Fruit fly (Drosophila melanogaster) whole organism, embryonic: ENCODE measurements around the gene Traf4.

ENCODE experiments used
- CG10274 ChIP-seq: fragments of 200-800 bp; sonication (Bioruptor generic); optimal IDR thresholded peaks from 3 replicates; lab custom pipeline; 2017; ENCODE audit warnings: missing biosample characterization, mild to moderate bottlenecking, missing genetic modification characterization
- CG10462 ChIP-seq: fragments of 200-800 bp; sonication (Bioruptor generic); optimal IDR thresholded peaks from 2 replicates; lab custom pipeline; 2016; ENCODE audit warnings: missing biosample characterization, missing genetic modification characterization
- CG11456 ChIP-seq: fragments of 200-800 bp; sonication (Bioruptor generic); IDR thresholded peaks from 3 replicates; pipeline ENCODE4 v1.3.6; 2022; ENCODE audit warnings: missing biosample characterization, missing genetic modification characterization
- CG14441 ChIP-seq: fragments of 200-800 bp; sonication (Bioruptor generic); IDR thresholded peaks from 2 replicates; pipeline ENCODE4 v1.3.6; 2022; ENCODE audit warnings: missing biosample characterization, missing genetic modification characterization
- CG1603 ChIP-seq: fragments of 200-800 bp; sonication (Bioruptor generic); optimal IDR thresholded peaks from 2 replicates; lab custom pipeline; 2019; ENCODE audit warnings: missing biosample characterization, mild to moderate bottlenecking, missing genetic modification characterization, moderate library complexity
- CG17361 ChIP-seq: fragments of 200-800 bp; sonication (Bioruptor generic); IDR thresholded peaks from 3 replicates; pipeline ENCODE4 v1.3.6; 2022; ENCODE audit warnings: missing biosample characterization, missing genetic modification characterization
- CG18476 ChIP-seq: fragments of 200-800 bp; sonication (Bioruptor generic); optimal IDR thresholded peaks from 2 replicates; lab custom pipeline; 2016; ENCODE audit warnings: missing biosample characterization, mild to moderate bottlenecking, missing genetic modification characterization
- CG2889 ChIP-seq: fragments of 200-800 bp; sonication (Bioruptor generic); IDR thresholded peaks from 3 replicates; pipeline ENCODE4 v1.3.6; 2022; ENCODE audit warnings: missing biosample characterization, missing genetic modification characterization
- CG31365 ChIP-seq: fragments of 200-800 bp; sonication (Bioruptor generic); optimal IDR thresholded peaks from 2 replicates; lab custom pipeline; 2018; ENCODE audit warnings: missing biosample characterization, mild to moderate bottlenecking, missing genetic modification characterization
- CG32772 ChIP-seq: fragments of 200-800 bp; sonication (Bioruptor generic); IDR thresholded peaks from 2 replicates; pipeline ENCODE4 v1.3.6; 2022; ENCODE audit warnings: missing biosample characterization, missing genetic modification characterization
- CG3407 ChIP-seq: fragments of 200-800 bp; sonication (Bioruptor generic); optimal IDR thresholded peaks from 2 replicates; lab custom pipeline; 2018; ENCODE audit warnings: missing biosample characterization, mild to moderate bottlenecking, missing genetic modification characterization
- CG4282 ChIP-seq: fragments of 200-800 bp; sonication (Bioruptor generic); optimal IDR thresholded peaks from 2 replicates; lab custom pipeline; 2016; ENCODE audit warnings: missing biosample characterization, missing genetic modification characterization
- CG4424 ChIP-seq: fragments of 200-800 bp; sonication (Bioruptor generic); optimal IDR thresholded peaks from 3 replicates; lab custom pipeline; 2016; ENCODE audit warnings: missing biosample characterization, missing genetic modification characterization
- CG7987 ChIP-seq: fragments of 200-800 bp; sonication (Bioruptor generic); optimal IDR thresholded peaks from 2 replicates; lab custom pipeline; 2018; ENCODE audit warnings: missing biosample characterization, mild to moderate bottlenecking, missing genetic modification characterization, moderate library complexity
- CG8290 ChIP-seq, 3 experiments: fragments of 200-800 bp; sonication (Bioruptor generic); optimal IDR thresholded peaks; 2 replicates each; lab custom pipeline; 2016 to 2019; ENCODE audit warnings: missing biosample characterization in 3 of 3, missing genetic modification characterization in 3 of 3, mild to moderate bottlenecking in 2 of 3, moderate library complexity in 1 of 3
- CG8944 ChIP-seq: fragments of 200-800 bp; sonication (Bioruptor generic); optimal IDR thresholded peaks from 3 replicates; lab custom pipeline; 2016; ENCODE audit warnings: missing biosample characterization, missing genetic modification characterization
- CG9817 ChIP-seq: fragments of 200-800 bp; sonication (Bioruptor generic); optimal IDR thresholded peaks from 2 replicates; lab custom pipeline; 2018; ENCODE audit warnings: missing biosample characterization, mild to moderate bottlenecking, missing genetic modification characterization, moderate library complexity
- CHES-1-like ChIP-seq: fragments of 200-800 bp; sonication (Bioruptor generic); optimal IDR thresholded peaks from 2 replicates; lab custom pipeline; 2016; ENCODE audit warnings: missing biosample characterization, missing genetic modification characterization
- Camta ChIP-seq: fragments of 200-800 bp; sonication (Bioruptor generic); optimal IDR thresholded peaks from 2 replicates; lab custom pipeline; 2016; ENCODE audit warnings: missing biosample characterization, missing genetic modification characterization
- Hr78 ChIP-seq, 2 experiments: fragments of 200-800 bp in 1 of 2; fragments of >200 bp in 1 of 2; sonication (Bioruptor generic) in 1 of 2; optimal IDR thresholded peaks; 2 replicates each; lab custom pipeline; 2017 to 2019; ENCODE audit warnings: missing biosample characterization in 2 of 2, missing genetic modification characterization in 2 of 2, mild to moderate bottlenecking in 1 of 2, moderate library complexity in 1 of 2
- NC2α ChIP-seq: fragments of 200-800 bp; sonication (Bioruptor generic); optimal IDR thresholded peaks from 2 replicates; lab custom pipeline; 2016; ENCODE audit warnings: missing biosample characterization, missing genetic modification characterization
- NC2β ChIP-seq: fragments of 200-800 bp; sonication (Bioruptor generic); optimal IDR thresholded peaks from 2 replicates; lab custom pipeline; 2016; ENCODE audit warnings: missing biosample characterization, missing genetic modification characterization
- Sin3A ChIP-seq: fragments of >200 bp; optimal IDR thresholded peaks from 2 replicates; lab custom pipeline; 2018
- Stat92E ChIP-seq, 3 experiments: fragments of >200 bp in 2 of 3; fragments of 200-800 bp in 1 of 3; sonication (Bioruptor generic) in 1 of 3; optimal IDR thresholded peaks; 2 replicates each; lab custom pipeline; 2017 to 2019; ENCODE audit warnings: missing biosample characterization in 3 of 3, missing genetic modification characterization in 3 of 3, mild to moderate bottlenecking in 1 of 3, moderate library complexity in 1 of 3
- TFAM ChIP-seq: fragments of 200-800 bp; sonication (Bioruptor generic); optimal IDR thresholded peaks from 2 replicates; lab custom pipeline; 2017; ENCODE audit warnings: missing biosample characterization, missing genetic modification characterization, inconsistent platforms
- abd-A ChIP-seq: fragments of 200-800 bp; sonication (Bioruptor generic); optimal IDR thresholded peaks from 3 replicates; lab custom pipeline; 2019; ENCODE audit warnings: missing biosample characterization, mild to moderate bottlenecking, missing genetic modification characterization, moderate library complexity
- amos ChIP-seq: fragments of 200-800 bp; sonication (Bioruptor generic); IDR thresholded peaks from 2 replicates; pipeline ENCODE4 v1.3.6; 2022; ENCODE audit warnings: missing biosample characterization, missing genetic modification characterization; ENCODE audit not compliant: partially characterized antibody
- cad ChIP-seq: fragments of >200 bp; optimal IDR thresholded peaks from 2 replicates; lab custom pipeline; 2017; ENCODE audit warnings: missing biosample characterization, missing genetic modification characterization
- chif ChIP-seq, 2 experiments: fragments of 200-800 bp; sonication (Bioruptor generic); optimal IDR thresholded peaks; 3 replicates each; lab custom pipeline; 2016; ENCODE audit warnings: missing biosample characterization in 2 of 2, missing genetic modification characterization in 2 of 2
- chinmo ChIP-seq: fragments of 200-800 bp; sonication (Bioruptor generic); IDR thresholded peaks from 4 replicates; pipeline ENCODE4 v1.3.6; 2022; ENCODE audit warnings: missing biosample characterization, missing genetic modification characterization; ENCODE audit not compliant: partially characterized antibody
- dan ChIP-seq: fragments of 200-800 bp; sonication (Bioruptor generic); IDR thresholded peaks from 2 replicates; pipeline ENCODE4 v1.3.6; 2022; ENCODE audit warnings: missing biosample characterization, missing genetic modification characterization
- exex ChIP-seq: fragments of 200-800 bp; sonication (Bioruptor generic); optimal IDR thresholded peaks from 4 replicates; lab custom pipeline; 2018; ENCODE audit warnings: missing biosample characterization, mild to moderate bottlenecking, missing genetic modification characterization, moderate library complexity
- fd102C ChIP-seq: fragments of 200-800 bp; sonication (Bioruptor generic); optimal IDR thresholded peaks from 2 replicates; lab custom pipeline; 2018; ENCODE audit warnings: missing biosample characterization, mild to moderate bottlenecking, missing genetic modification characterization, moderate library complexity
- grau ChIP-seq: fragments of 200-800 bp; optimal IDR thresholded peaks from 3 replicates; lab custom pipeline; 2019; ENCODE audit warnings: missing biosample characterization, mild to moderate bottlenecking, missing genetic modification characterization, moderate library complexity
- gsb-n ChIP-seq: fragments of 200-800 bp; sonication (Bioruptor generic); optimal IDR thresholded peaks from 3 replicates; lab custom pipeline; 2018; ENCODE audit warnings: missing biosample characterization, mild to moderate bottlenecking, missing genetic modification characterization
- her ChIP-seq: fragments of 200-800 bp; sonication (Bioruptor generic); optimal IDR thresholded peaks from 2 replicates; lab custom pipeline; 2016; ENCODE audit warnings: missing biosample characterization, missing genetic modification characterization
- kah ChIP-seq: fragments of 200-800 bp; sonication (Bioruptor generic); optimal IDR thresholded peaks from 2 replicates; lab custom pipeline; 2018; ENCODE audit warnings: missing biosample characterization, mild to moderate bottlenecking, missing genetic modification characterization
- lab ChIP-seq: fragments of 200-800 bp; sonication (Bioruptor generic); optimal IDR thresholded peaks from 3 replicates; lab custom pipeline; 2017; ENCODE audit warnings: missing biosample characterization, missing genetic modification characterization, mild to moderate bottlenecking, moderate library complexity, missing genetic modification reagents
- luna ChIP-seq: fragments of 200-800 bp; sonication (Bioruptor generic); optimal IDR thresholded peaks from 2 replicates; lab custom pipeline; 2016; ENCODE audit warnings: missing biosample characterization, missing genetic modification characterization
- nau ChIP-seq: fragments of 200-800 bp; sonication (Bioruptor generic); optimal IDR thresholded peaks from 3 replicates; lab custom pipeline; 2017; ENCODE audit warnings: missing biosample characterization, mild to moderate bottlenecking, missing genetic modification characterization, missing genetic modification reagents
- peb ChIP-seq: fragments of 200-800 bp; sonication (Bioruptor generic); IDR thresholded peaks from 2 replicates; pipeline ENCODE4 v1.3.6; 2022; ENCODE audit warnings: missing biosample characterization, missing genetic modification characterization
- pum ChIP-seq: fragments of 200-800 bp; sonication (Bioruptor generic); optimal IDR thresholded peaks from 2 replicates; lab custom pipeline; 2016; ENCODE audit warnings: missing biosample characterization, missing genetic modification characterization
- rib ChIP-seq: fragments of 200-800 bp; sonication (Bioruptor generic); IDR thresholded peaks from 2 replicates; pipeline ENCODE4 v1.3.6; 2022; ENCODE audit warnings: missing biosample characterization, missing genetic modification characterization
- ro ChIP-seq: fragments of 200-800 bp; sonication (Bioruptor generic); IDR thresholded peaks from 2 replicates; pipeline ENCODE4 v1.3.6; 2022; ENCODE audit warnings: missing biosample characterization, missing genetic modification characterization
- sc ChIP-seq, 3 experiments: fragments of >200 bp in 2 of 3; fragments of 200-800 bp in 1 of 3; sonication (Bioruptor generic) in 1 of 3; optimal IDR thresholded peaks; 2 replicates in 2 of 3; 3 replicates in 1 of 3; lab custom pipeline; 2017; ENCODE audit warnings: mild to moderate bottlenecking in 1 of 3, missing biosample characterization in 1 of 3, missing genetic modification characterization in 1 of 3, missing genetic modification reagents in 1 of 3
- sd ChIP-seq: fragments of 200-800 bp; sonication (Bioruptor generic); optimal IDR thresholded peaks from 3 replicates; lab custom pipeline; 2018; ENCODE audit warnings: missing biosample characterization, mild to moderate bottlenecking, missing genetic modification characterization, moderate library complexity
- sens ChIP-seq: fragments of 200-800 bp; sonication (Bioruptor generic); peaks from one replicate; lab custom pipeline; 2016; ENCODE audit warnings: missing biosample characterization, missing genetic modification characterization
- sob ChIP-seq: fragments of 200-800 bp; sonication (Bioruptor generic); IDR thresholded peaks from 2 replicates; pipeline ENCODE4 v1.3.6; 2022; ENCODE audit warnings: missing biosample characterization, missing genetic modification characterization
- unpg ChIP-seq: fragments of 200-800 bp; sonication (Bioruptor generic); optimal IDR thresholded peaks from 3 replicates; lab custom pipeline; 2018; ENCODE audit warnings: missing biosample characterization, mild to moderate bottlenecking, missing genetic modification characterization, moderate library complexity

Gene Traf4

DNA sequence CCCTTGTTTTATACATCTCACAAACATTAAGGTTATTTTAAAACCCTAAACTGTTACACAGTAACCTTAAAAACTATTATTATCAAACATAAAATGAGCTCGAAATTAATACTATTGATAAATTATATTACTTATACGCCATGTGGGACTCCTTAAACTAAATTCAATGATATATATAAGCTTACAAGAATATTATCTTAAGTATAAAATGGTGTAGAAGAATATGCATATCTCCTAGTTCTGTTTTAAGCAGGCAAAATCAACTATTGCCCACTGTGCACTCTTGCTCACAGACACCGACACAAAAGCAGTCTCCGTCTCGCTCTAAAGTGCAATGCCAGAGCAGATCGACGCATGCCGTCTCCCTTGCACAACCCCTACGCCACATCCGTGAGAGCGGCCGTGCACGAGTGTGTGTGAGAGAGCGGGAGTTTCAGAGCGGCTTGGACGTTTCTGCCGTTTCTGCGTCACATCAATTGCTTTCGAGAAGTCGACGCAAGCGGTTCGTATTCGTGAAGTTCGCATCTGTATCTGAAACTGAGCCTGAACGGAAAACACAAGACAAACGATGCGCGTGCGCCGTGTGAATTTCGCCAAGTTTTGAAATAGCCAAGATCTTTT lies 9.9 kb downstream of the Traf4 start (continued):
- TF ChIP-seq chif (GFP tag; optimal IDR thresholded peaks at IDR 0.05; lab: Kevin White, UChicago) (peak in 1 of 2 experiments; percentile 20), CG11456 (GFP tag; lab: Robert Waterston, UW) (no peak), sens (GFP tag; lab: Kevin White, UChicago) (peak; percentile 64), CG14441 (peak; percentile 36; the same call in 1 of the 2 replicates), peb (GFP tag; lab: Robert Waterston, UW) (no peak), CG10274 (GFP tag; lab: Kevin White, UChicago) (no peak), CG10462 (GFP tag; lab: Kevin White, UChicago) (peak; percentile 25), sob (GFP tag; lab: Robert Waterston, UW) (no peak), CG31365 (tag; lab: Kevin White, UChicago) (peak; percentile 19), CG32772 (GFP tag; lab: Robert Waterston, UW) (no peak), CG2889 (GFP tag; lab: Robert Waterston, UW) (no peak), pum (no peak), CG17361 (GFP tag; lab: Robert Waterston, UW) (peak; percentile 87; the same call in 2 of the 3 replicates), CG4282 (peak; percentile 60), luna (no peak), cad (GFP tag; lab: Kevin White, UChicago) (no peak), CG9817 (tag; lab: Kevin White, UChicago) (no peak), Hr78 (GFP tag; optimal IDR thresholded peaks at IDR 0.05; lab: Kevin White, UChicago) (peak in 1 of 2 experiments; percentile 60), gsb-n (tag; lab: Kevin White, UChicago) (peak; percentile 71), unpg (peak; percentile 70), rib (GFP tag; lab: Robert Waterston, UW) (no peak; the same call in 1 of the 2 replicates), dan (GFP tag; lab: Robert Waterston, UW) (no peak), Camta (no peak), nau (peak; percentile 31), Sin3A (lab: Kevin White, UChicago) (no peak), exex (tag; lab: Kevin White, UChicago) (no peak), her (GFP tag; lab: Kevin White, UChicago) (no peak), sd (peak; percentile 49), CHES-1-like (GFP tag; lab: Kevin White, UChicago) (no peak), sc (optimal IDR thresholded peaks at IDR 0.05; lab: Kevin White, UChicago) (no peak), sc (GFP tag; optimal IDR thresholded peaks at IDR 0.05; lab: Kevin White, UChicago) (peak; percentile 64), grau (tag; lab: Kevin White, UChicago) (peak; percentile 75), ro (GFP tag; lab: Robert Waterston, UW) (no peak), chinmo (GFP tag; lab: Robert Waterston, UW) (peak; percentile 99), NC2β (GFP tag; lab: Kevin White, UChicago) (peak; percentile 24), TFAM (no peak), CG8290 (GFP tag; optimal IDR thresholded peaks at IDR 0.05; lab: Kevin White, UChicago) (peak; percentile 28), CG8290 (tag; optimal IDR thresholded peaks at IDR 0.05; lab: Kevin White, UChicago) (peak; percentile 11 to 57), fd102C (peak; percentile 39), CG1603 (tag; lab: Kevin White, UChicago) (peak; percentile 1), kah (GFP tag; lab: Kevin White, UChicago) (peak; percentile 16), amos (GFP tag; lab: Robert Waterston, UW) (peak; percentile 34), CG3407 (GFP tag; lab: Kevin White, UChicago) (peak; percentile 66), NC2α (no peak), Stat92E (GFP tag; optimal IDR thresholded peaks at IDR 0.05; lab: Kevin White, UChicago) (peak in 1 of 3 experiments; percentile 71), CG18476 (GFP tag; lab: Kevin White, UChicago) (peak; percentile 31), lab (GFP tag; lab: Kevin White, UChicago) (peak; percentile 52), abd-A (tag; lab: Kevin White, UChicago) (no peak), CG8944 (no peak), CG4424 (peak; percentile 75), CG7987 (no peak)
